Fruit fly (Drosophila melanogaster) whole organism, wandering third instar larva: Measurements from ENCODE around the gene hemo.

Experiments
- Abd-B ChIP-seq: fragments of >200 bp; optimal IDR thresholded peaks from 2 replicates; lab custom pipeline; 2017; ENCODE audit warnings: missing biosample characterization, missing genetic modification characterization
- CG32264 ChIP-seq: fragments of 200-800 bp; sonication (Bioruptor generic); optimal IDR thresholded peaks from 2 replicates; lab custom pipeline; 2016; ENCODE audit warnings: missing biosample characterization, missing genetic modification characterization
- CG9705 ChIP-seq: fragments of 200-800 bp; sonication (Bioruptor generic); optimal IDR thresholded peaks from 2 replicates; lab custom pipeline; 2018; ENCODE audit warnings: missing biosample characterization, mild to moderate bottlenecking, missing genetic modification characterization
- CrebA ChIP-seq: fragments of 200-800 bp; sonication (Bioruptor generic); optimal IDR thresholded peaks from 2 replicates; lab custom pipeline; 2016; ENCODE audit warnings: missing biosample characterization, mild to moderate bottlenecking, missing genetic modification characterization, borderline replicate concordance
- Dfd ChIP-seq: fragments of >200 bp; optimal IDR thresholded peaks from 2 replicates; lab custom pipeline; 2017; ENCODE audit warnings: missing biosample characterization, missing genetic modification characterization
- Dif ChIP-seq: fragments of 200-275, 200-300 bp; sonication (Bioruptor generic); optimal IDR thresholded peaks from 2 replicates; lab custom pipeline; 2018; ENCODE audit warnings: missing biosample characterization, missing genetic modification characterization; ENCODE audit not compliant: partially characterized antibody
- GATAd ChIP-seq: sonication (Bioruptor generic); optimal IDR thresholded peaks from 2 replicates; lab custom pipeline; 2016; ENCODE audit warnings: missing biosample characterization, missing genetic modification characterization
- HLH106 ChIP-seq: fragments of 200-800 bp; optimal IDR thresholded peaks from 3 replicates; lab custom pipeline; 2019; ENCODE audit warnings: missing biosample characterization, mild to moderate bottlenecking, missing genetic modification characterization, moderate library complexity
- Hnf4 ChIP-seq: fragments of 200-800 bp; sonication (Bioruptor generic); optimal IDR thresholded peaks from 2 replicates; lab custom pipeline; 2016; ENCODE audit warnings: missing biosample characterization, mild to moderate bottlenecking, missing genetic modification characterization
- Hr78 ChIP-seq: fragments of >200 bp; optimal IDR thresholded peaks from 2 replicates; lab custom pipeline; 2017; ENCODE audit warnings: missing biosample characterization, missing genetic modification characterization
- Hr83 ChIP-seq: fragments of 200-300 bp; sonication (Bioruptor generic); optimal IDR thresholded peaks from 2 replicates; lab custom pipeline; 2016; ENCODE audit warnings: missing biosample characterization, mild to moderate bottlenecking, missing genetic modification characterization, moderate library complexity; ENCODE audit not compliant: poor library complexity, severe bottlenecking
- Jra ChIP-seq: sonication (Bioruptor generic); optimal IDR thresholded peaks from 2 replicates; lab custom pipeline; 2016; ENCODE audit warnings: missing biosample characterization, missing genetic modification characterization
- Mio ChIP-seq: sonication (Bioruptor generic); optimal IDR thresholded peaks from 2 replicates; lab custom pipeline; 2016; ENCODE audit warnings: missing biosample characterization, missing genetic modification characterization
- Myc ChIP-seq: fragments of >200 bp; optimal IDR thresholded peaks from 2 replicates; lab custom pipeline; 2017
- N ChIP-seq: fragments of >200 bp; optimal IDR thresholded peaks from 2 replicates; lab custom pipeline; 2018; ENCODE audit warnings: missing biosample characterization, missing external identifiers, missing genetic modification characterization
- OdsH ChIP-seq: fragments of 200-800 bp; sonication (Bioruptor generic); optimal IDR thresholded peaks from 2 replicates; lab custom pipeline; 2016; ENCODE audit warnings: missing biosample characterization, mild to moderate bottlenecking, missing genetic modification characterization
- Rel ChIP-seq, 2 experiments: fragments of 200-800 bp; sonication (Bioruptor generic) in 1 of 2; optimal IDR thresholded peaks; 2 replicates in 1 of 2; 3 replicates in 1 of 2; lab custom pipeline; 2016 to 2019; ENCODE audit warnings: mild to moderate bottlenecking in 2 of 2, missing biosample characterization in 2 of 2, missing genetic modification characterization in 2 of 2, moderate library complexity in 1 of 2
- Sp1 ChIP-seq: fragments of 200-800 bp; sonication (Bioruptor generic); optimal IDR thresholded peaks from 3 replicates; lab custom pipeline; 2019; ENCODE audit warnings: missing biosample characterization, mild to moderate bottlenecking, missing genetic modification characterization, moderate library complexity
- Vsx2 ChIP-seq: fragments of 200-300, 225-300 bp; sonication (Bioruptor generic); optimal IDR thresholded peaks from 2 replicates; lab custom pipeline; 2018; ENCODE audit warnings: missing biosample characterization, missing genetic modification characterization; ENCODE audit not compliant: partially characterized antibody
- br ChIP-seq: fragments of 200-800 bp; sonication (Bioruptor generic); optimal IDR thresholded peaks from 2 replicates; lab custom pipeline; 2016; ENCODE audit warnings: missing biosample characterization, missing genetic modification characterization
- brk ChIP-seq: fragments of 200-800 bp; sonication (Bioruptor generic); optimal IDR thresholded peaks from 2 replicates; lab custom pipeline; 2016; ENCODE audit warnings: missing biosample characterization, mild to moderate bottlenecking, missing genetic modification characterization
- dl ChIP-seq, 2 experiments: fragments of 175-275, 200-275 bp in 1 of 2; fragments of 200-275 bp in 1 of 2; sonication (Bioruptor generic); optimal IDR thresholded peaks; lab custom pipeline; 2018; ENCODE audit warnings: mild to moderate bottlenecking in 2 of 2, missing biosample characterization in 2 of 2, missing genetic modification characterization in 2 of 2, moderate library complexity in 2 of 2; ENCODE audit not compliant: partially characterized antibody in 2 of 2, insufficient read depth in 1 of 2
- dmrt93B ChIP-seq: fragments of 200-800 bp; sonication (Bioruptor generic); optimal IDR thresholded peaks from 2 replicates; lab custom pipeline; 2018; ENCODE audit warnings: missing biosample characterization, mild to moderate bottlenecking, missing genetic modification characterization
- dsf ChIP-seq: sonication (Bioruptor generic); optimal IDR thresholded peaks from 2 replicates; lab custom pipeline; 2016; ENCODE audit warnings: missing biosample characterization, missing genetic modification characterization, borderline replicate concordance
- ey ChIP-seq: fragments of 200-800 bp; sonication (Bioruptor generic); optimal IDR thresholded peaks from 2 replicates; lab custom pipeline; 2016; ENCODE audit warnings: missing biosample characterization, missing genetic modification characterization
- foxo ChIP-seq, 2 experiments: fragments of 200-800 bp; sonication (Bioruptor generic); optimal IDR thresholded peaks; 2 replicates in 1 of 2; 3 replicates in 1 of 2; lab custom pipeline; 2016 to 2017; ENCODE audit warnings: missing biosample characterization in 2 of 2, missing genetic modification characterization in 2 of 2
- fru ChIP-seq: fragments of 200-800 bp; sonication (Bioruptor generic); optimal IDR thresholded peaks from 3 replicates; lab custom pipeline; 2016; ENCODE audit warnings: missing biosample characterization, mild to moderate bottlenecking, missing genetic modification characterization
- h ChIP-seq: fragments of 200-800 bp; sonication (Bioruptor generic); optimal IDR thresholded peaks from 3 replicates; lab custom pipeline; 2016; ENCODE audit warnings: missing biosample characterization, mild to moderate bottlenecking, missing genetic modification characterization
- jim ChIP-seq: fragments of 175-275, 200-325 bp; sonication (Bioruptor generic); optimal IDR thresholded peaks from 2 replicates; lab custom pipeline; 2016; ENCODE audit warnings: missing biosample characterization, mild to moderate bottlenecking, missing genetic modification characterization
- lola ChIP-seq: fragments of >200 bp; optimal IDR thresholded peaks from 2 replicates; lab custom pipeline; 2017; ENCODE audit warnings: missing biosample characterization, missing genetic modification characterization
- pan ChIP-seq: fragments of >200 bp; optimal IDR thresholded peaks from 2 replicates; lab custom pipeline; 2017
- psq ChIP-seq: fragments of 200-800 bp; sonication (Bioruptor generic); optimal IDR thresholded peaks from 3 replicates; lab custom pipeline; 2017; ENCODE audit warnings: missing biosample characterization, mild to moderate bottlenecking, missing genetic modification characterization, moderate library complexity
- rgr ChIP-seq: fragments of 200-800 bp; sonication (Bioruptor generic); optimal IDR thresholded peaks from 3 replicates; lab custom pipeline; 2016; ENCODE audit warnings: missing biosample characterization, mild to moderate bottlenecking, missing genetic modification characterization
- sage ChIP-seq: fragments of 200-800 bp; sonication (Bioruptor generic); optimal IDR thresholded peaks from 2 replicates; lab custom pipeline; 2016; ENCODE audit warnings: missing biosample characterization, mild to moderate bottlenecking, missing genetic modification characterization
- sv ChIP-seq: fragments of 200-800 bp; sonication (Bioruptor generic); optimal IDR thresholded peaks from 3 replicates; lab custom pipeline; 2016; ENCODE audit warnings: missing biosample characterization, missing genetic modification characterization
- tai ChIP-seq: sonication (Bioruptor generic); optimal IDR thresholded peaks from 2 replicates; lab custom pipeline; 2016; ENCODE audit warnings: missing biosample characterization, missing genetic modification characterization
- usp ChIP-seq: fragments of >200 bp; optimal IDR thresholded peaks from 2 replicates; lab custom pipeline; 2017; ENCODE audit warnings: missing biosample characterization, missing genetic modification characterization
- woc ChIP-seq: sonication (Bioruptor generic); optimal IDR thresholded peaks from 2 replicates; lab custom pipeline; 2016; ENCODE audit warnings: missing biosample characterization, mild to moderate bottlenecking, missing genetic modification characterization

hemo gene

DNA sequence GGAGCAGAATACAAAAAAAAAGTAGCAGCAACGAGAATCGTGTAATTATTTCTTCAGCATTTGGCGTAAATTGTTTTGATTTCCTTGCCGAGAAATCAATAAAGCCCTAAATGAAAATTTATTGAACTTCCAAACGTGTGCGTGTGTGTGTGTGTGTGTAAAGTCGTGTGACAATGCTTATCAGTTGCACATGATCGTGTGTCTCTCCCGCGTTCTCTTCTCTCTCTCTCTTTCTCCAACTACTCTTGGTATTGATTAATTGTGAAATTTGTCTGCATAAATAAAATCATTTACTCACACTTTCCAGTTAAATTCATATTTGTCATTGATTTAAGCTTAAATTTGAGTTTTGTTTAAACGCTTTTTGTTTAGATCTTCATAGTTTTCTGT lies 19.6 kb upstream of the hemo start:
- TF ChIP-seq ey (GFP tag; lab: Kevin White, UChicago) (no peak), tai (GFP tag; lab: Kevin White, UChicago) (no peak)

DNA sequence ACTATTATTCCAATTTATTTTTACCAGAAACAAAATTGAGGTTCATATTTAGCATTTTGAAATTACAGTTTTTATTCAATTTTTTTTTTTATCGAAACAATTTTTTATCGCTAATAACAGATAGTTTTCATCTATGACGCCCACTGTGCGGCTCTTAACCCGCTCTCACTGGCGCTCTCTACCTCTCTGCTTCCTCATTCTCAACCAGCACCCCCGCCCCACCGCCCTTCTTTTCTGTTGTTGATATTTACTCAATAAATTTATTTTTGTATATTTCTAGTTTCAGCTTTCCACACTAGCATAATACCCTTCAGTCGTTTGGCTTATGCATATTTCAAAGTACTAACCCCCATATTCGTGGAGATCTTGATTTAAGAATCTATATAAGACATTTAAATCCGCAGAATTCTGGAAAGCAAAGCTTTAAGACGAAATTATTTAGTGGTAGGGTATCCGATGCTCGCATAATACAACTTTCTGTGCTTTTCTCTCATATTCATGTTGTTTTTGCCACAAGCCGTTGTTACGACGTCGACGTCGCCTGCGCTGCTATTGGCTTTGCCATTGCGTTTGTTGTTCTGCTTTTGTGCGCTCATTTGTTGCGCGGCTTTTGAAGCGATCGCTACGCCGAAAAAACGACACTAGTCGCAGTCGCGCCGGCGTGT lies 19.0 kb upstream of the hemo start:
- TF ChIP-seq Hr83 (peak; percentile 92), Myc (lab: Kevin White, UChicago) (no peak), rgr (peak; percentile 85), Jra (peak; percentile 2), jim (GFP tag; lab: Kevin White, UChicago) (peak; percentile 63), brk (GFP tag; lab: Kevin White, UChicago) (no peak), Sp1 (GFP tag; lab: Kevin White, UChicago) (peak; percentile 69), Rel (GFP tag; optimal IDR thresholded peaks at IDR 0.05; lab: Kevin White, UChicago) (peak; percentile 46), Rel (tag; optimal IDR thresholded peaks at IDR 0.05; lab: Kevin White, UChicago) (peak; percentile 23), ey (GFP tag; lab: Kevin White, UChicago) (peak; percentile 86), CG32264 (peak; percentile 47), CG9705 (GFP tag; lab: Kevin White, UChicago) (peak; percentile 49), h (GFP tag; lab: Kevin White, UChicago) (peak; percentile 89), dmrt93B (GFP tag; lab: Kevin White, UChicago) (peak; percentile 70), CrebA (GFP tag; lab: Kevin White, UChicago) (no peak), N (no peak), Dfd (no peak), fru (GFP tag; lab: Kevin White, UChicago) (peak; percentile 82), Abd-B (GFP tag; lab: Kevin White, UChicago) (no peak), br (peak; percentile 84), OdsH (GFP tag; lab: Kevin White, UChicago) (peak; percentile 81), woc (GFP tag; lab: Kevin White, UChicago) (peak; percentile 80), Vsx2 (GFP tag; lab: Kevin White, UChicago) (no peak), Dif (GFP tag; lab: Kevin White, UChicago) (no peak), GATAd (GFP tag; lab: Kevin White, UChicago) (no peak), Hr78 (GFP tag; lab: Kevin White, UChicago) (no peak), tai (GFP tag; lab: Kevin White, UChicago) (peak; percentile 73), Mio (GFP tag; lab: Kevin White, UChicago) (no peak), Hnf4 (GFP tag; lab: Kevin White, UChicago) (peak; percentile 67), HLH106 (tag; lab: Kevin White, UChicago) (peak; percentile 80), psq (GFP tag; lab: Kevin White, UChicago) (peak; percentile 80), lola (GFP tag; lab: Kevin White, UChicago) (no peak), dsf (GFP tag; lab: Kevin White, UChicago) (peak; percentile 32), sage (GFP tag; lab: Kevin White, UChicago) (peak; percentile 12), dl (GFP tag; optimal IDR thresholded peaks at IDR 0.05; lab: Kevin White, UChicago; ENCODE audit: insufficient read depth in 1 of 2, partially characterized antibody in 2 of 2) (no peak), usp (no peak), foxo (GFP tag; optimal IDR thresholded peaks at IDR 0.05; lab: Kevin White, UChicago) (peak; percentile 45 to 84), pan (lab: Kevin White, UChicago) (no peak), sv (GFP tag; lab: Kevin White, UChicago) (peak; percentile 97)

DNA sequence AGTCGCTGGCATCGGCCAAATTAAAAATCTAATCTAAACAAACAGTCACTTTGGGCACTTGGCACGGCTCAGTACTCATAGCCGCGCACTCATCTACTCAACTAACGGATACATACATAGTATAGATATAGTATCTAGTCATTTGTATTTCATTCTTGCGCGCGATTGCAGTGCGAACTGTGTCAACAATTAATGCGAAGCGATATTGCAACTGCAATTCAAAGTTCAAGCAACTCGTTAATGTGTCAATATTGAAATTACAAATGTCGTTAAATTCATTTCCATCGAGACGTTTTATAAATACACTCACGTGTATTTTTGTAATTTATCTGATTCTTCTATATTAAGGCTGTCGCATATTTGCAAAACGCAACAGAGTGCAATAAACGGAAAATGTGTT lies 17.3 kb upstream of the hemo start:
- TF ChIP-seq h (GFP tag; lab: Kevin White, UChicago): peak; percentile 49
- no peak for TF ChIP-seq CrebA (GFP tag; lab: Kevin White, UChicago)
- peak; percentile 46 for TF ChIP-seq rgr
- no peak for TF ChIP-seq woc (GFP tag; lab: Kevin White, UChicago)
- no peak for TF ChIP-seq tai (GFP tag; lab: Kevin White, UChicago)
- peak; percentile 24 for TF ChIP-seq Hnf4 (GFP tag; lab: Kevin White, UChicago)
- TF ChIP-seq pan (lab: Kevin White, UChicago): no peak
- TF ChIP-seq OdsH (GFP tag; lab: Kevin White, UChicago): peak; percentile 7
- no peak for TF ChIP-seq Sp1 (GFP tag; lab: Kevin White, UChicago)
- no peak for TF ChIP-seq brk (GFP tag; lab: Kevin White, UChicago)
- TF ChIP-seq, all 38 proteins: peak for 4
